Fruit fly (Drosophila melanogaster): ENCODE measurements around the gene CG43843.

- TF ChIP-seq CG2678 (tag; optimal IDR thresholded peaks at IDR 0.05) = no peak
- no peak for TF ChIP-seq CG17568 (GFP tag; optimal IDR thresholded peaks at IDR 0.05)
- no peak for TF ChIP-seq Hr39 (optimal IDR thresholded peaks at IDR 0.05)
Observed at dm6 chrX:18491941-18492340, 31.7 kb upstream of the CG43843 start, which contains the start of gene CG15044.
